Worm (Caenorhabditis elegans): ENCODE results near the gene ZK507.1.

DNA sequence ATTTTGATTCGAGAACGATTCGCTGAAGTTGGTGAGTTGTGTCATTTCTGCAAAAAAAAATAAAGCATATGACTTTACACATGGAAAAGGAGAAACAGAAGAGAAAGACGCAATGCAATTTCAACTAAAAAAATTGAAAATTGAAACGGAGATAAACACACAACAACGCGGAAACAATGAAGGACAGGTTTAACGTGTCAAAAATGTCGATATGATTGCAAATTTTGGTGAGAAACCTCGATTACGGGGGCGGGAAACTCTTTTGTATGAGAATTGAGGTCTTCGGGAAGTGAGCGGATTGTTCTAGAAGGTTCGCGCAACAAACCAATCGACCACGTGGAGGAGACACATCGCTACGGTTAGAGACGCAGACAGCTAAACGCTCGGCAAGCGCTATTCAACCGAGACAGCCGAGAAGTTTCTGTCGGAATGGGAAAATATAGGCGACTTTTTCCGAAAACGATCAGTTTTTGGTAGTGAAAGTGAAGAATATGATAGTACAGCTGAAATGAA lies 47.3 kb downstream of the ZK507.1 start, which contains the start of gene R107.5:
- peak; percentile 77 for TF ChIP-seq W03F9.2 (tag; optimal IDR thresholded peaks at IDR 0.05)
- TF ChIP-seq dao-5 (tag; optimal IDR thresholded peaks at IDR 0.05) = no peak
- TF ChIP-seq him-1 (tag; optimal IDR thresholded peaks at IDR 0.05) = peak; percentile 71
